Worm (Caenorhabditis elegans) whole organism, L4/young adult: Measurements from ENCODE around the gene ncx-8.

Experiments
- dao-5 ChIP-seq: sonication (generic microtip); optimal IDR thresholded peaks from 2 replicates; lab custom pipeline; 2016; ENCODE audit warnings: missing genotype, missing genetic modification characterization, moderate library complexity, missing compliant biosample characterization
- him-1 ChIP-seq: sonication (generic microtip); optimal IDR thresholded peaks from 2 replicates; lab custom pipeline; 2016; ENCODE audit warnings: missing genotype, missing genetic modification reagents, missing genetic modification characterization, missing compliant biosample characterization

- TF ChIP-seq dao-5 (tag; lab: Kevin White, UChicago) (no peak), him-1 (tag; lab: Kevin White, UChicago) (no peak)
These were observed 22.9 kb downstream of the ncx-8 start for ce11 chrV:4964020-4964635.
